Fruit fly (Drosophila melanogaster): ENCODE data around the gene CG15211.

DNA sequence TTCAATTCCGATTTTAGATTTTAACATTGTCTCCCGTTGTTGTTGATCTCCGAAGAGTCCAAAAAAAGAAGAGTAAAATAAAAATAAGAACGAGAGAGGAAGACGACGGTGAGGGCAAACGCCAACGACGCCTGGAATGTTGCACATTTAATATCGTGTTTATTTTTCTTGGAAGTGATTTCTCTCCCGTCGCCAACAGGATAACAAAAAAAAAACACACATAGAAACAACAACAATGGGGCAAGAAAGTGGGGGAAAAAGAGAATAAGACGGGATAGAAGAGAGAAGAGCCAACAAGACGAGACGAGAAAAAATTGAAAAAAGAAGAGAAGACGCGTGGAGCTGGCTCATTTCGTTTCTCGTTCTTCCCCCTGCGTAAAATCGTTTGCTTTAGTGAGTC is 28.7 kb downstream of the CG15211 start:
- no peak for TF ChIP-seq CG8478 (optimal IDR thresholded peaks at IDR 0.05)
- no peak for TF ChIP-seq CTCF (optimal IDR thresholded peaks at IDR 0.05)

All from S2 (cell line).